Fruit fly (Drosophila melanogaster) whole organism, wandering third instar larva: ENCODE measurements around the gene Tim17b1.
A peak's percentile ranks its signal among the peaks of the same experiment; 100 is the strongest.

Source experiments
- Abd-B ChIP-seq: fragments of >200 bp; optimal IDR thresholded peaks from 2 replicates; lab custom pipeline; 2017; ENCODE audit warnings: missing biosample characterization, missing genetic modification characterization
- CG32264 ChIP-seq: fragments of 200-800 bp; sonication (Bioruptor generic); optimal IDR thresholded peaks from 2 replicates; lab custom pipeline; 2016; ENCODE audit warnings: missing biosample characterization, missing genetic modification characterization
- CG9705 ChIP-seq: fragments of 200-800 bp; sonication (Bioruptor generic); optimal IDR thresholded peaks from 2 replicates; lab custom pipeline; 2018; ENCODE audit warnings: missing biosample characterization, mild to moderate bottlenecking, missing genetic modification characterization
- CrebA ChIP-seq: fragments of 200-800 bp; sonication (Bioruptor generic); optimal IDR thresholded peaks from 2 replicates; lab custom pipeline; 2016; ENCODE audit warnings: missing biosample characterization, mild to moderate bottlenecking, missing genetic modification characterization, borderline replicate concordance
- Dfd ChIP-seq: fragments of >200 bp; optimal IDR thresholded peaks from 2 replicates; lab custom pipeline; 2017; ENCODE audit warnings: missing biosample characterization, missing genetic modification characterization
- Dif ChIP-seq: fragments of 200-275, 200-300 bp; sonication (Bioruptor generic); optimal IDR thresholded peaks from 2 replicates; lab custom pipeline; 2018; ENCODE audit warnings: missing biosample characterization, missing genetic modification characterization; ENCODE audit not compliant: partially characterized antibody
- GATAd ChIP-seq: sonication (Bioruptor generic); optimal IDR thresholded peaks from 2 replicates; lab custom pipeline; 2016; ENCODE audit warnings: missing biosample characterization, missing genetic modification characterization
- HLH106 ChIP-seq: fragments of 200-800 bp; optimal IDR thresholded peaks from 3 replicates; lab custom pipeline; 2019; ENCODE audit warnings: missing biosample characterization, mild to moderate bottlenecking, missing genetic modification characterization, moderate library complexity
- Hnf4 ChIP-seq: fragments of 200-800 bp; sonication (Bioruptor generic); optimal IDR thresholded peaks from 2 replicates; lab custom pipeline; 2016; ENCODE audit warnings: missing biosample characterization, mild to moderate bottlenecking, missing genetic modification characterization
- Hr78 ChIP-seq: fragments of >200 bp; optimal IDR thresholded peaks from 2 replicates; lab custom pipeline; 2017; ENCODE audit warnings: missing biosample characterization, missing genetic modification characterization
- Hr83 ChIP-seq: fragments of 200-300 bp; sonication (Bioruptor generic); optimal IDR thresholded peaks from 2 replicates; lab custom pipeline; 2016; ENCODE audit warnings: missing biosample characterization, mild to moderate bottlenecking, missing genetic modification characterization, moderate library complexity; ENCODE audit not compliant: poor library complexity, severe bottlenecking
- Jra ChIP-seq: sonication (Bioruptor generic); optimal IDR thresholded peaks from 2 replicates; lab custom pipeline; 2016; ENCODE audit warnings: missing biosample characterization, missing genetic modification characterization
- Mio ChIP-seq: sonication (Bioruptor generic); optimal IDR thresholded peaks from 2 replicates; lab custom pipeline; 2016; ENCODE audit warnings: missing biosample characterization, missing genetic modification characterization
- Myc ChIP-seq: fragments of >200 bp; optimal IDR thresholded peaks from 2 replicates; lab custom pipeline; 2017
- N ChIP-seq: fragments of >200 bp; optimal IDR thresholded peaks from 2 replicates; lab custom pipeline; 2018; ENCODE audit warnings: missing biosample characterization, missing external identifiers, missing genetic modification characterization
- OdsH ChIP-seq: fragments of 200-800 bp; sonication (Bioruptor generic); optimal IDR thresholded peaks from 2 replicates; lab custom pipeline; 2016; ENCODE audit warnings: missing biosample characterization, mild to moderate bottlenecking, missing genetic modification characterization
- Rel ChIP-seq, 2 experiments: fragments of 200-800 bp; sonication (Bioruptor generic) in 1 of 2; optimal IDR thresholded peaks; 2 replicates in 1 of 2; 3 replicates in 1 of 2; lab custom pipeline; 2016 to 2019; ENCODE audit warnings: mild to moderate bottlenecking in 2 of 2, missing biosample characterization in 2 of 2, missing genetic modification characterization in 2 of 2, moderate library complexity in 1 of 2
- Sp1 ChIP-seq: fragments of 200-800 bp; sonication (Bioruptor generic); optimal IDR thresholded peaks from 3 replicates; lab custom pipeline; 2019; ENCODE audit warnings: missing biosample characterization, mild to moderate bottlenecking, missing genetic modification characterization, moderate library complexity
- Vsx2 ChIP-seq: fragments of 200-300, 225-300 bp; sonication (Bioruptor generic); optimal IDR thresholded peaks from 2 replicates; lab custom pipeline; 2018; ENCODE audit warnings: missing biosample characterization, missing genetic modification characterization; ENCODE audit not compliant: partially characterized antibody
- br ChIP-seq: fragments of 200-800 bp; sonication (Bioruptor generic); optimal IDR thresholded peaks from 2 replicates; lab custom pipeline; 2016; ENCODE audit warnings: missing biosample characterization, missing genetic modification characterization
- brk ChIP-seq: fragments of 200-800 bp; sonication (Bioruptor generic); optimal IDR thresholded peaks from 2 replicates; lab custom pipeline; 2016; ENCODE audit warnings: missing biosample characterization, mild to moderate bottlenecking, missing genetic modification characterization
- dl ChIP-seq, 2 experiments: fragments of 175-275, 200-275 bp in 1 of 2; fragments of 200-275 bp in 1 of 2; sonication (Bioruptor generic); optimal IDR thresholded peaks; lab custom pipeline; 2018; ENCODE audit warnings: mild to moderate bottlenecking in 2 of 2, missing biosample characterization in 2 of 2, missing genetic modification characterization in 2 of 2, moderate library complexity in 2 of 2; ENCODE audit not compliant: partially characterized antibody in 2 of 2, insufficient read depth in 1 of 2
- dmrt93B ChIP-seq: fragments of 200-800 bp; sonication (Bioruptor generic); optimal IDR thresholded peaks from 2 replicates; lab custom pipeline; 2018; ENCODE audit warnings: missing biosample characterization, mild to moderate bottlenecking, missing genetic modification characterization
- dsf ChIP-seq: sonication (Bioruptor generic); optimal IDR thresholded peaks from 2 replicates; lab custom pipeline; 2016; ENCODE audit warnings: missing biosample characterization, missing genetic modification characterization, borderline replicate concordance
- ey ChIP-seq: fragments of 200-800 bp; sonication (Bioruptor generic); optimal IDR thresholded peaks from 2 replicates; lab custom pipeline; 2016; ENCODE audit warnings: missing biosample characterization, missing genetic modification characterization
- foxo ChIP-seq, 2 experiments: fragments of 200-800 bp; sonication (Bioruptor generic); optimal IDR thresholded peaks; 2 replicates in 1 of 2; 3 replicates in 1 of 2; lab custom pipeline; 2016 to 2017; ENCODE audit warnings: missing biosample characterization in 2 of 2, missing genetic modification characterization in 2 of 2
- fru ChIP-seq: fragments of 200-800 bp; sonication (Bioruptor generic); optimal IDR thresholded peaks from 3 replicates; lab custom pipeline; 2016; ENCODE audit warnings: missing biosample characterization, mild to moderate bottlenecking, missing genetic modification characterization
- h ChIP-seq: fragments of 200-800 bp; sonication (Bioruptor generic); optimal IDR thresholded peaks from 3 replicates; lab custom pipeline; 2016; ENCODE audit warnings: missing biosample characterization, mild to moderate bottlenecking, missing genetic modification characterization
- jim ChIP-seq: fragments of 175-275, 200-325 bp; sonication (Bioruptor generic); optimal IDR thresholded peaks from 2 replicates; lab custom pipeline; 2016; ENCODE audit warnings: missing biosample characterization, mild to moderate bottlenecking, missing genetic modification characterization
- lola ChIP-seq: fragments of >200 bp; optimal IDR thresholded peaks from 2 replicates; lab custom pipeline; 2017; ENCODE audit warnings: missing biosample characterization, missing genetic modification characterization
- pan ChIP-seq: fragments of >200 bp; optimal IDR thresholded peaks from 2 replicates; lab custom pipeline; 2017
- psq ChIP-seq: fragments of 200-800 bp; sonication (Bioruptor generic); optimal IDR thresholded peaks from 3 replicates; lab custom pipeline; 2017; ENCODE audit warnings: missing biosample characterization, mild to moderate bottlenecking, missing genetic modification characterization, moderate library complexity
- rgr ChIP-seq: fragments of 200-800 bp; sonication (Bioruptor generic); optimal IDR thresholded peaks from 3 replicates; lab custom pipeline; 2016; ENCODE audit warnings: missing biosample characterization, mild to moderate bottlenecking, missing genetic modification characterization
- sage ChIP-seq: fragments of 200-800 bp; sonication (Bioruptor generic); optimal IDR thresholded peaks from 2 replicates; lab custom pipeline; 2016; ENCODE audit warnings: missing biosample characterization, mild to moderate bottlenecking, missing genetic modification characterization
- sv ChIP-seq: fragments of 200-800 bp; sonication (Bioruptor generic); optimal IDR thresholded peaks from 3 replicates; lab custom pipeline; 2016; ENCODE audit warnings: missing biosample characterization, missing genetic modification characterization
- tai ChIP-seq: sonication (Bioruptor generic); optimal IDR thresholded peaks from 2 replicates; lab custom pipeline; 2016; ENCODE audit warnings: missing biosample characterization, missing genetic modification characterization
- usp ChIP-seq: fragments of >200 bp; optimal IDR thresholded peaks from 2 replicates; lab custom pipeline; 2017; ENCODE audit warnings: missing biosample characterization, missing genetic modification characterization
- woc ChIP-seq: sonication (Bioruptor generic); optimal IDR thresholded peaks from 2 replicates; lab custom pipeline; 2016; ENCODE audit warnings: missing biosample characterization, mild to moderate bottlenecking, missing genetic modification characterization

The Tim17b1 gene

DNA sequence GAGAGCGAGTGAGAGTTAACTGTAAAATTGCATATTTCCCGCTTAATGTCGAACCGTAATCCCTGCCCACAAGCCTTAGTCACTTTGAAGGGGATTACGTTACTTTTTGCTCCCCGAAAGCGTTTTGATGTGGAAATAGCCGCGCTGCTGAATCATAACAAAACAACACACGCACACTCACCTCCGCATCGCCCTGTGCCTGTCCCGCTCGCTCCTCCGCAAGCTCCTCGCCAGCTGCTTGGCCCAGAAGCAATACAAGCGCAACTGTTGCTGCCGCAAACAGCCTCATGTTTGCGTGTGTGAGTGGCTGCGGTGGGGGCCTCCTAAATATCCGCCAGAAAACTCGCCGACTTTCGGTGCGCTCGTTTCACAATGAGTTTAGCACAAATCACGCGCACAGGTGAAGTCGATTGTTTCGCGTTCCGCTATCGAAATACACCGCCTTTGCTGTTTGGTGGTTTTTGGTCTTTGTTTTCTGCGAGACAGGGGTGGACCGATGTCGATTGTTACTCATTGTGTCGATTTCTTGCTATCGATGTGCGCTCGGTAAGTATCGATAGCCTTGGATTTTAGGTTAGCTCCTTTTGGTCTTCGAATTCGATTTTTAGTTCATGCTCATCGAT is 48.6 kb upstream of the Tim17b1 start, which contains the start of gene CtsF:
TSS of gene CtsF (minus strand) at position 503 of the 623 bp plus-strand sequence.
- TF ChIP-seq ey (GFP tag; lab: Kevin White, UChicago) (no peak), sv (GFP tag; lab: Kevin White, UChicago) (peak; percentile 13), HLH106 (peak; percentile 21), Jra (no peak), OdsH (peak; percentile 45), foxo (GFP tag; optimal IDR thresholded peaks at IDR 0.05; lab: Kevin White, UChicago) (peak in 1 of 2 experiments; percentile 32), dmrt93B (no peak), dsf (no peak), tai (GFP tag; lab: Kevin White, UChicago) (no peak), Rel (GFP tag; optimal IDR thresholded peaks at IDR 0.05; lab: Kevin White, UChicago) (no peak), Rel (tag; optimal IDR thresholded peaks at IDR 0.05; lab: Kevin White, UChicago) (peak; percentile 92), Vsx2 (GFP tag; lab: Kevin White, UChicago) (no peak), pan (lab: Kevin White, UChicago) (no peak), rgr (GFP tag; lab: Kevin White, UChicago) (peak; percentile 21), GATAd (GFP tag; lab: Kevin White, UChicago) (no peak), Abd-B (GFP tag; lab: Kevin White, UChicago) (peak; percentile 23), br (GFP tag; lab: Kevin White, UChicago) (peak; percentile 63), Hnf4 (GFP tag; lab: Kevin White, UChicago) (no peak), Hr83 (GFP tag; lab: Kevin White, UChicago) (no peak), h (GFP tag; lab: Kevin White, UChicago) (peak; percentile 60), Mio (GFP tag; lab: Kevin White, UChicago) (no peak), brk (GFP tag; lab: Kevin White, UChicago) (peak; percentile 0), dl (GFP tag; optimal IDR thresholded peaks at IDR 0.05; lab: Kevin White, UChicago; ENCODE audit: insufficient read depth in 1 of 2, partially characterized antibody in 2 of 2) (no peak), psq (GFP tag; lab: Kevin White, UChicago) (peak; percentile 17), Dif (GFP tag; lab: Kevin White, UChicago) (no peak), Hr78 (GFP tag; lab: Kevin White, UChicago) (no peak), N (GFP tag; lab: Kevin White, UChicago) (peak; percentile 15), jim (no peak), Myc (lab: Kevin White, UChicago) (peak; percentile 29), CrebA (no peak), usp (GFP tag; lab: Kevin White, UChicago) (no peak), sage (no peak), Sp1 (GFP tag; lab: Kevin White, UChicago) (peak; percentile 58), CG9705 (GFP tag; lab: Kevin White, UChicago) (no peak), CG32264 (GFP tag; lab: Kevin White, UChicago) (no peak), lola (GFP tag; lab: Kevin White, UChicago) (no peak), fru (peak; percentile 15), woc (GFP tag; lab: Kevin White, UChicago) (no peak), Dfd (GFP tag; lab: Kevin White, UChicago) (no peak)

- TF ChIP-seq Dif (GFP tag; lab: Kevin White, UChicago) (no peak), br (GFP tag; lab: Kevin White, UChicago) (no peak), lola (GFP tag; lab: Kevin White, UChicago) (no peak), foxo (GFP tag; optimal IDR thresholded peaks at IDR 0.05; lab: Kevin White, UChicago) (no peak), fru (no peak), Hr78 (GFP tag; lab: Kevin White, UChicago) (no peak), CrebA (no peak), sv (GFP tag; lab: Kevin White, UChicago) (no peak), CG9705 (GFP tag; lab: Kevin White, UChicago) (no peak), CG32264 (GFP tag; lab: Kevin White, UChicago) (no peak)
These were observed 47.1 kb upstream of the Tim17b1 start, which contains the start of gene CG1113 for dm6 chr3R:5252853-5253252. Gene CG1113 (plus strand): TSS chr3R:5253153.
